Fruit fly (Drosophila melanogaster): ENCODE data around the gene Or83a.

- TF ChIP-seq CTCF (optimal IDR thresholded peaks at IDR 0.05): no peak
- no peak for TF ChIP-seq CG8478 (optimal IDR thresholded peaks at IDR 0.05)
These were observed 22.4 kb downstream of the Or83a start, which contains the start of gene 7B2 for dm6 chr3R:5376612-5377011.

All from S2 (cell line).